Worm (Caenorhabditis elegans): ENCODE data around the gene che-12.

che-12 gene

DNA sequence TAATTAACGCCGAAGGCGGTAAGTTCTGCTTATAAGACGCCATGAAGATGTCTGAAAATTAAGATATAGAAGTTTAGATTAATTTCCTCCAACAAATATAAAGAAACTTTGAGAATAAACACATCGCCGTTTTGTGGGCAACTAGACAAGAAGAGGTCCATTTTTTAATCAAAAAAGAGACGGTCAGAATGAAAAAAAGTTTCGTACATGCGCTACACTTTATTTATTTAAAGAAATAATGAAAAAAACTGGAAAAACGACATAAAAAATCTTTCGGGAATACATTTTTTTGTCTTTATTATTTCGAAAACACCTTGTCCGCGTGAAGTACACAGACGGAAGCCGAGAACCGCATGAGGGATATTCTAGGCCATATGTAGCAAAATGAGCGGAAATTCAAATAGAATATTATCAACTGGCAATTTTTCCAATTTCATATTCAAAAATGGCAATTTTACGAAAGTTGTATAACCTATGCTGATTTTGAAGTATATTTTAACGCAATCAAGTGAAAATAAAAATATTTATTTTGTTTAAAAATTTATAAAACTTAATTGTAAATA lies 48.7 kb upstream of the che-12 start, which contains the start of gene sluh-7 (continued):
- TF ChIP-seq ccch-3 (GFP tag; optimal IDR thresholded peaks at IDR 0.05) (peak; percentile 40), T26A5.8 (tag; optimal IDR thresholded peaks at IDR 0.05) (no peak)

DNA sequence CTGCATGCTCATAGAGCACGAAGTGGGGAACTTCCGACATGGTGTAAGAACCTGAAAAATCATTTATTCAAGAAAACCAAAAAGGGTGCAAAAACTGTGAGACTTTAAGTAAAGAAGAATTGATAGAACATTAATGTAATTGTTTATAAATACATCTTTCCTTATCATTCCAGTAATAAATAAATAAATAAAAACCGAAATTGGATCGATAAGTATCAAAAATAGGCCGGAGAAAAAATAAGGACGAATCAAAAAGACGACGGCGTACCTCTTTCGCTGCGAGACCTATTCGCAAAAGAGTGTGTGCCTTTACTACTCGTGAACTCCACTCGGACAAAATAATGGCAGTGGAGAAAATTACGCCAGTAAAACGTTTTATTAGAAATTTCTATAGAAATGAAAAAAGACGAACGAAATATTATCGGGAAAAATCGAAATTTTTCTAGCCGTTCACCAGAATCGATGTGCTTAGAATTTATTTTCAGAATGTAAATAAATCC lies 45.8 kb upstream of the che-12 start, which contains the start of gene nol-56:
nol-56 (minus strand) TSS at position 51 of the 500 bp plus-strand sequence.
- TF ChIP-seq dpff-1 (tag; optimal IDR thresholded peaks at IDR 0.05) (no peak), pbrm-1 (GFP tag; IDR thresholded peaks at IDR 0.05) (peak; percentile 39; the same call in 1 of the 2 replicates), hsf-1 (GFP tag; IDR thresholded peaks at IDR 0.05) (no peak), somi-1 (GFP tag; optimal IDR thresholded peaks at IDR 0.05) (no peak), attf-5 (GFP tag; optimal IDR thresholded peaks at IDR 0.05) (peak; percentile 63), Y53F4B.3 (GFP tag; IDR thresholded peaks at IDR 0.05) (no peak), efl-1 (GFP tag; optimal IDR thresholded peaks at IDR 0.05) (peak; percentile 49), ztf-3 (GFP tag; optimal IDR thresholded peaks at IDR 0.05) (no peak), Y56A3A.18 (GFP tag; IDR thresholded peaks at IDR 0.05) (no peak), nhr-80 (tag; optimal IDR thresholded peaks at IDR 0.05) (peak; percentile 16), rpc-1 (optimal IDR thresholded peaks at IDR 0.05) (no peak), rpc-1 (tag; optimal IDR thresholded peaks at IDR 0.05) (no peak), ztf-28 (GFP tag; IDR thresholded peaks at IDR 0.05) (no peak), sea-2 (GFP tag; IDR thresholded peaks at IDR 0.05) (no peak), ztf-22 (GFP tag; optimal IDR thresholded peaks at IDR 0.05) (no peak), madf-6 (GFP tag; IDR thresholded peaks at IDR 0.05) (peak; percentile 51; the same call in 1 of the 2 replicates), mxl-1 (tag; optimal IDR thresholded peaks at IDR 0.05) (no peak), dox-1 (GFP tag; IDR thresholded peaks at IDR 0.05) (peak; percentile 74), hmg-1.2 (GFP tag; IDR thresholded peaks at IDR 0.05) (0 out of 2 replicates have a peak, but pooled peaks have one; percentile 10), hrde-1 (tag; optimal IDR thresholded peaks at IDR 0.05; ENCODE audit: borderline replicate concordance) (peak; percentile 13), K12H6.12 (tag; optimal IDR thresholded peaks at IDR 0.05) (peak; percentile 24), C06A6.2 (GFP tag; conservative IDR thresholded peaks at IDR 0.05) (no peak), rcor-1 (GFP tag; IDR thresholded peaks at IDR 0.05) (0 out of 2 replicates have a peak, but pooled peaks have one; percentile 15), bed-2 (GFP tag; IDR thresholded peaks at IDR 0.05) (peak; percentile 14; the same call in 1 of the 2 replicates), unc-62 (GFP tag; optimal IDR thresholded peaks at IDR 0.05) (no peak), tlf-1 (GFP tag; optimal IDR thresholded peaks at IDR 0.05) (peak; percentile 48), zim-3 (tag; optimal IDR thresholded peaks at IDR 0.05) (no peak), madf-10 (tag; optimal IDR thresholded peaks at IDR 0.05) (peak; percentile 29), Y79H2A.3 (GFP tag; conservative IDR thresholded peaks at IDR 0.05) (no peak), unc-130 (GFP tag; optimal IDR thresholded peaks at IDR 0.05) (peak; percentile 49), lin-35 (GFP tag; optimal IDR thresholded peaks at IDR 0.05) (peak in 1 of 3 experiments; percentile 71), repo-1 (tag; optimal IDR thresholded peaks at IDR 0.05) (no peak), ztf-18 (tag; optimal IDR thresholded peaks at IDR 0.05) (peak; percentile 64), egl-44 (GFP tag; IDR thresholded peaks at IDR 0.05) (no peak), ceh-79 (tag; optimal IDR thresholded peaks at IDR 0.05) (no peak), gei-17 (GFP tag; optimal IDR thresholded peaks at IDR 0.05) (no peak), B0035.1 (tag; optimal IDR thresholded peaks at IDR 0.05) (no peak), Y53G8AR.9 (GFP tag; conservative IDR thresholded peaks at IDR 0.05) (0 out of 2 replicates have a peak, but pooled peaks have one; percentile 38), B0019.2 (GFP tag; conservative IDR thresholded peaks at IDR 0.05) (no peak), nhr-179 (tag; optimal IDR thresholded peaks at IDR 0.05) (no peak), him-1 (tag; optimal IDR thresholded peaks at IDR 0.05) (no peak), nhr-27 (tag; optimal IDR thresholded peaks at IDR 0.05) (no peak), mes-4 (tag; optimal IDR thresholded peaks at IDR 0.05) (no peak), B0261.1 (tag; optimal IDR thresholded peaks at IDR 0.05) (no peak), nfya-1 (tag; optimal IDR thresholded peaks at IDR 0.05; ENCODE audit: borderline replicate concordance, insufficient read depth) (no peak)

Data from whole organism, young adult.